Worm (Caenorhabditis elegans) whole organism, late embryonic: ENCODE measurements around the gene ZK105.5.

Experiments used
- ceh-18 ChIP-seq: sonication (generic microtip); optimal IDR thresholded peaks from 2 replicates; lab custom pipeline; 2016; ENCODE audit warnings: missing genetic modification characterization, missing compliant biosample characterization
- ceh-31 ChIP-seq: sonication (generic microtip); optimal IDR thresholded peaks from 2 replicates; lab custom pipeline; 2016; ENCODE audit warnings: missing genetic modification characterization, missing compliant biosample characterization
- che-1 ChIP-seq: sonication (generic microtip); optimal IDR thresholded peaks from 2 replicates; lab custom pipeline; 2016; ENCODE audit warnings: mild to moderate bottlenecking, missing genetic modification characterization, missing compliant biosample characterization
- dmd-4 ChIP-seq: sonication (generic microtip); optimal IDR thresholded peaks from 2 replicates; lab custom pipeline; 2016; ENCODE audit warnings: borderline replicate concordance, missing genetic modification characterization, missing compliant biosample characterization
- dve-1 ChIP-seq: sonication (generic microtip); optimal IDR thresholded peaks from 2 replicates; lab custom pipeline; 2017; ENCODE audit warnings: antibody characterized with exemption, mild to moderate bottlenecking, missing genetic modification characterization, missing compliant biosample characterization
- ets-4 ChIP-seq: sonication (generic microtip); optimal IDR thresholded peaks from 2 replicates; lab custom pipeline; 2016; ENCODE audit warnings: missing genetic modification characterization, missing compliant biosample characterization
- nhr-11 ChIP-seq: fragments of 150-350 bp; optimal IDR thresholded peaks from 2 replicates; lab custom pipeline; 2014; ENCODE audit warnings: missing biosample characterization, missing genetic modification characterization
- rnt-1 ChIP-seq: sonication (generic microtip); optimal IDR thresholded peaks from 2 replicates; lab custom pipeline; 2016; ENCODE audit warnings: missing genetic modification characterization, missing compliant biosample characterization

- TF ChIP-seq ceh-18 (tag; lab: Kevin White, UChicago), result no peak
- no peak for TF ChIP-seq nhr-11 (tag; lab: Kevin White, UChicago)
- TF ChIP-seq ets-4 (tag; lab: Kevin White, UChicago), result no peak
- no peak for TF ChIP-seq che-1
- no peak for TF ChIP-seq ceh-31
- no peak for TF ChIP-seq dve-1 (tag; lab: Kevin White, UChicago)
- TF ChIP-seq dmd-4 (tag; lab: Kevin White, UChicago), result no peak
- no peak for TF ChIP-seq rnt-1 (tag; lab: Kevin White, UChicago)
Observed at ce11 chrV:7713691-7714090, 3.8 kb downstream of the ZK105.5 start, which contains the start of gene ZK105.1.
